Fruit fly (Drosophila melanogaster) Kc167 (cell line): ENCODE results near the gene meng.

Source experiments
- Myc ChIP-seq: fragments of >200 bp; optimal IDR thresholded peaks from 2 replicates; lab custom pipeline; 2017; ENCODE audit warnings: missing external identifiers
- Sin3A ChIP-seq: fragments of >200 bp; optimal IDR thresholded peaks from 2 replicates; lab custom pipeline; 2018; ENCODE audit warnings: missing external identifiers
- h ChIP-seq: fragments of >200 bp; optimal IDR thresholded peaks from 3 replicates; lab custom pipeline; 2018; ENCODE audit warnings: missing external identifiers
- insv ChIP-seq: fragments of >200 bp; optimal IDR thresholded peaks from 3 replicates; lab custom pipeline; 2018; ENCODE audit warnings: missing external identifiers
- psq ChIP-seq: fragments of >200 bp; optimal IDR thresholded peaks from 2 replicates; lab custom pipeline; 2017; ENCODE audit warnings: missing external identifiers
- ttk ChIP-seq: sonication (Bioruptor generic); optimal IDR thresholded peaks from 2 replicates; lab custom pipeline; 2017; ENCODE audit warnings: missing external identifiers

Gene meng

dm6 chr2L:6717460-6717859 is 24.8 kb upstream of the meng start, which contains the start of gene Aatf:
TSS of gene Aatf (plus strand) at chr2L:6717625.
- TF ChIP-seq ttk (lab: Kevin White, UChicago) (no peak), Myc (lab: Kevin White, UChicago) (no peak), psq (lab: Kevin White, UChicago) (no peak), Sin3A (lab: Kevin White, UChicago) (no peak), h (lab: Kevin White, UChicago) (no peak), insv (no peak)

dm6 chr2L:6721710-6722109 is 20.6 kb upstream of the meng start:
- TF ChIP-seq ttk (lab: Kevin White, UChicago) (no peak), h (lab: Kevin White, UChicago) (no peak), Sin3A (lab: Kevin White, UChicago) (no peak), psq (lab: Kevin White, UChicago) (no peak), insv (no peak), Myc (lab: Kevin White, UChicago) (no peak)

DNA sequence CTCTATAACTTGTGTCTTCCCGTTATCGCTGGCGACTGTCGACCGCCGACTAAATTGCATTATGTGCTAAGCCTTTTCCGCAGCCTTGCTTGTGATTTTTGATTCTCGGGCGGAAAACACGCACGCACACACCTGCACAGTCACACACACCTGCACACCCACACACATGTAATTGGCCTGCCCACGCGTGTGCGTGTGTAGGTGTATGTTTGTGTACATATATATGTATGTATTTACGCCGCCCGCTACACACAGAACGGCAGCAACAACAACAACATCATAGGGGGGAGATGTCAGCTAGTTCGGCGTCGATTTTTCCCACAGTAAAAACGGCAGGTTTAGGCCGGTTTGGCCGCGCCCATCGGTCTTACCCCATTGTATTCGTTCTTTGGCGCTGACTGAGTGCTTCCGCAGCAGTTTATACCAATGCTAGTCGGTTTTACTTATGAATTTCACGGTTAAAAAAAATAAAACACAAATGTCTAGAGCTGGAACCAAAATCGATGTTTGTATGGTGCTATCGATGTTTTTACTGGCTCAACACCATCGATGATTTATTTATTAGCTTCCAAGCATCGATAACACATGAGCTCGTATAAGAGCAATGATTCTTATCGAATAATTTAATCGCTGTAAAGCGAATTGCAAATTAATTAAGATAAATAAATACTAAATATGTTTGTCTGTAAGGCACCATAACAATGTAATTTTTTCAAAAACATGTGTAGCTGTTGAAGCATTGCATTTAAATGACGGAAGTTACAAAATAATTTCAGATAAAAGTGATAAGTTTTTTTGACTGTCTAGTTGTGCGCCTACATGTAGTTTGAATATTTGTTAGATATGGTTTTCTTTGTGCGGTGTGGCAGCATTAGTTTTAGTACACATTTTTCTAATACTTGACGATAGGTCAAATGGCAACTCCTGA is 19.2 kb upstream of the meng start, which contains the start of gene homer:
homer (minus strand) TSS at position 538 of the 928 bp plus-strand sequence.
- no peak for TF ChIP-seq ttk (lab: Kevin White, UChicago)
- TF ChIP-seq psq (lab: Kevin White, UChicago), result no peak
- TF ChIP-seq h (lab: Kevin White, UChicago), result no peak
- no peak for TF ChIP-seq insv
- no peak for TF ChIP-seq Sin3A (lab: Kevin White, UChicago)
- no peak for TF ChIP-seq Myc (lab: Kevin White, UChicago)

- TF ChIP-seq insv, result no peak
- no peak for TF ChIP-seq Sin3A (lab: Kevin White, UChicago)
- no peak for TF ChIP-seq psq (lab: Kevin White, UChicago)
- TF ChIP-seq h (lab: Kevin White, UChicago), result no peak
- no peak for TF ChIP-seq Myc (lab: Kevin White, UChicago)
Measured at dm6 chr2L:6723750-6724503, 18.4 kb upstream of the meng start, which contains the start of gene Liprin-alpha. TSS of gene Liprin-alpha (plus strand) at chr2L:6723903.

DNA sequence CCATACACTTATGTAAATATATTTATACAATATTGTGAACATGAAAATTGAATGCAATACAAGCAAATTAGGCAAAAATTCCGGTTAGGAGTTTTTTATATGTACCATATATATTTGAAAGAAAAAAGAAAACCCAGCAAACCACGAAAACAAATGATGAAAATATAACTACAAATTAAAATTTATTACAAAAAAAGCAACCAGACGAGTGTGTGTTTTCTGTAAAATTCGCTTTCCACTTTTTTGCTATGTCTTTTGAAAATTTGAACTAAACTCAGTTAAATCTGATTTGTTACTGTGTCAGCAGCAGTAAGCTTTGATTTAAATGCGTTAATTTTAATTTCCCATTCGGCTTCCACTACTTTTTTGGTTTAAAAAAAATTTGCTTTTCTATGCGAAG is 9.7 kb upstream of the meng start, which contains the start of gene TTLL3B:
TTLL3B (plus strand) TSS at position 301 of the 400 bp plus-strand sequence.
- TF ChIP-seq Myc (lab: Kevin White, UChicago) (no peak), ttk (lab: Kevin White, UChicago) (no peak), Sin3A (lab: Kevin White, UChicago) (no peak), insv (no peak), h (lab: Kevin White, UChicago) (no peak), psq (lab: Kevin White, UChicago) (no peak)

DNA sequence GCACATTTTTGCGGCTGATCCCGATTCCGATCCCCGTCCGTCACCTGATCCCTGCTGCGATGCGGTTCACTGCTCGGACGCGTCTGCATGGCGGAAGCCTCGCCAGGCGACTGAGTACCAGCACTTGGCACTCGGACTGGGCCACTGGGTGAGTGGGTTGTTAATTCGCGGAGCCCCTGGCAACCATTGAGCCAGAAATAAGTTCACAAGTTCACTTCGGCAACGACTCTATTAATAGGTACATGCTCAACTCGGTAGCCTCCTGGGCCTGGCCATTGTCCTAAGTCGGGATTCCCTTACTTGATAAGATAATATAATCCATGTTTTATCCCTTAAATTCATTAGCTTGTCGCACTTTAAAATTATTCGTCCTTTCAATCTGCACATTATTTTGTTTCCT is 2.2 kb upstream of the meng start, which contains the start of gene TTLL3A:
TTLL3A (minus strand) TSS at position 101 of the 400 bp plus-strand sequence.
- TF ChIP-seq psq (lab: Kevin White, UChicago), result no peak
- TF ChIP-seq insv, result no peak
- TF ChIP-seq ttk (lab: Kevin White, UChicago), result no peak
- no peak for TF ChIP-seq h (lab: Kevin White, UChicago)
- TF ChIP-seq Sin3A (lab: Kevin White, UChicago), result no peak
- no peak for TF ChIP-seq Myc (lab: Kevin White, UChicago)

- TF ChIP-seq h (lab: Kevin White, UChicago), result no peak
- TF ChIP-seq insv, result no peak
- no peak for TF ChIP-seq psq (lab: Kevin White, UChicago)
- TF ChIP-seq Sin3A (lab: Kevin White, UChicago), result no peak
- no peak for TF ChIP-seq ttk (lab: Kevin White, UChicago)
- no peak for TF ChIP-seq Myc (lab: Kevin White, UChicago)
Measured at dm6 chr2L:6745522-6745921, 3.2 kb downstream of the meng start, which contains the start of gene CG31910. TSS of gene CG31910 (minus strand) at chr2L:6745622.

DNA sequence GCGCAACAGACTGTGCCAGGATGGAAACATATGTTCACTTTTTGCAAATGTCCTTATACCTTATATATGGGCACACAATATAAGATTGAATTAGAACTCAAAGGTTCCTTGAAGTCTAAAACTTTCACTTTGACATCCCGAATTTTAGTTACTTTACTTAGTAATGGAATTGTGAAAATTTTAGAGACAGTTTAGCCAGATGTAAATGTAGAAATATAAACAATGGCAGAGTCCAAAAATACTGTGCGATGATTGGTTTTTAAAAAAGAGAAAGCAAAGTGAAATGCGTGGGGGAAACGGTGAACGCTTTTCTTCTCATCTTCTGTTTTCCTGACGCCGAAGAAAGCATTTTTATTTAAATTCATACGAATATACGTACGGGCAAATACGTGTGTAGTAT is 5.5 kb downstream of the meng start, which contains the start of gene CG44271:
CG44271 (minus strand) TSS at position 101 of the 400 bp plus-strand sequence.
- TF ChIP-seq ttk (lab: Kevin White, UChicago) (no peak), Myc (lab: Kevin White, UChicago) (no peak)

dm6 chr2L:6751037-6751436 is 8.7 kb downstream of the meng start:
- TF ChIP-seq ttk (lab: Kevin White, UChicago) (no peak), psq (lab: Kevin White, UChicago) (no peak), Myc (lab: Kevin White, UChicago) (no peak), h (lab: Kevin White, UChicago) (no peak), Sin3A (lab: Kevin White, UChicago) (no peak), insv (no peak)

DNA sequence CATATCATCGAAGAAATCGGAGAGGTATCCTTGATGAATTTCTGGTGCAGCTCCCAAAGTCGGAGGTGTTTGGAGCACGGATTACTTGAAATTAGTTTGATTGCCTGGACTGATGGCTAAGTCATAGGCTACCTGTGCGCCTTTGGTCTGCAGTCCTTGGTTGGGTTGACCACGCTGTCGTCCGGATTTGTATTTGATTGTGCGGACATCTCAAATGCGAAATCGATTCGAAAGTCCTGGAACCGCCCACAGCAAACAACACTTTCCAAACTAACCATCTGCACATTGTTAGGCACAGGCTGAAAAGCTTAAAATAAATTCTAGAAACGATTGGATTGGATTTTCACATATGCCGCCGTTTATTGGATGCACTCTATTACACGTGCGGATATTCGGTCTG is 17.2 kb downstream of the meng start, which contains the start of gene CG11322:
CG11322 (minus strand) TSS at position 101 of the 400 bp plus-strand sequence.
- TF ChIP-seq Myc (lab: Kevin White, UChicago) (no peak), Sin3A (lab: Kevin White, UChicago) (no peak), h (lab: Kevin White, UChicago) (no peak), psq (lab: Kevin White, UChicago) (no peak), ttk (lab: Kevin White, UChicago) (no peak), insv (no peak)

- no peak for TF ChIP-seq insv
- no peak for TF ChIP-seq Sin3A (lab: Kevin White, UChicago)
- no peak for TF ChIP-seq psq (lab: Kevin White, UChicago)
- TF ChIP-seq Myc (lab: Kevin White, UChicago), result no peak
- TF ChIP-seq h (lab: Kevin White, UChicago), result no peak
- no peak for TF ChIP-seq ttk (lab: Kevin White, UChicago)
Measured at dm6 chr2L:6772655-6773054, 30.4 kb downstream of the meng start, which contains the start of gene LUBEL. TSS of gene LUBEL (minus strand) at chr2L:6772755.
